Worm (Caenorhabditis elegans) whole organism, mixed stage, embryonic: ENCODE results near the gene mlck-1.

Source experiments
- bed-3 ChIP-seq: fragments of 200-800 bp; sonication (Bioruptor generic); optimal IDR thresholded peaks from 3 replicates; lab custom pipeline; 2018; ENCODE audit warnings: mild to moderate bottlenecking, missing genetic modification characterization, moderate library complexity, missing compliant biosample characterization
- nhr-2 ChIP-seq: fragments of 150-350 bp; optimal IDR thresholded peaks from 2 replicates; lab custom pipeline; 2014; ENCODE audit warnings: missing biosample characterization, missing genetic modification characterization

DNA sequence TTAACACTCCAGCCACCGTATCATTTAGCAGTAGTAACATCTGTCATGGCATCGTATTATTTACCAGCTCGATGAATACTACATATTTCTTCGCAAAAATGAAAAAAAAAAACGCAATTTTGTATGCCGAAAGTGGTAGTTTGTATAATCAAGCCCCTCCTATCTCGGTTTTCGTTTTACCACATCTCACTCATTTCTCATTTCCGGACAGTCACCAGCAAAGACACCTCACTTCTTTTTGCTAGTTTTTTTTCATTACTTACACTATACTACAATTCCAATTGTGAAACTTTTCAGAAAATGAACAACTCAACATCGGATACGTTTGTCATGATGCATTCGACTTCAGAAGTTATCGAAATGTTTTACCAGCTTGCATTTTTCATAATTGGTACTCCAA lies 20.4 kb downstream of the mlck-1 start, which contains the start of gene gnrr-3:
- no peak for TF ChIP-seq nhr-2
- TF ChIP-seq bed-3, result no peak
